Worm (Caenorhabditis elegans): Measurements from ENCODE around the gene twk-6.
A peak's percentile ranks its signal among the peaks of the same experiment; 100 is the strongest.

The twk-6 gene

ce11 chrIII:4693281-4693680, 49.4 kb upstream of the twk-6 start, which contains the start of gene nifk-1 (continued):
- no peak for TF ChIP-seq F10E7.11 (tag; optimal IDR thresholded peaks at IDR 0.05)
- TF ChIP-seq hmg-1.2 (GFP tag; IDR thresholded peaks at IDR 0.05) = no peak; the same call in 1 of the 2 replicates
- TF ChIP-seq somi-1 (GFP tag; optimal IDR thresholded peaks at IDR 0.05) = no peak
- TF ChIP-seq fkh-3 (tag; optimal IDR thresholded peaks at IDR 0.05) = no peak
- TF ChIP-seq lir-1 (GFP tag; conservative IDR thresholded peaks at IDR 0.05) = no peak
- peak; percentile 23 for TF ChIP-seq snpc-3.4 (tag; optimal IDR thresholded peaks at IDR 0.05)
- TF ChIP-seq attf-6 (GFP tag; IDR thresholded peaks at IDR 0.05) = no peak
- TF ChIP-seq F23B12.7 (tag; optimal IDR thresholded peaks at IDR 0.05; ENCODE audit: insufficient read depth) = peak; percentile 57
- TF ChIP-seq C17E4.6 (GFP tag; IDR thresholded peaks at IDR 0.05) = no peak
- TF ChIP-seq K11D2.4 (GFP tag; IDR thresholded peaks at IDR 0.05) = no peak
- peak; percentile 22 for TF ChIP-seq K12H6.12 (tag; optimal IDR thresholded peaks at IDR 0.05)
- TF ChIP-seq B0035.1 (tag; optimal IDR thresholded peaks at IDR 0.05) = no peak
- no peak for TF ChIP-seq mes-4 (tag; optimal IDR thresholded peaks at IDR 0.05)
- peak; percentile 7 for TF ChIP-seq ZK185.1 (tag; optimal IDR thresholded peaks at IDR 0.05; ENCODE audit: poor library complexity, severe bottlenecking)
- TF ChIP-seq Y56A3A.18 (GFP tag; IDR thresholded peaks at IDR 0.05) = no peak
- no peak for TF ChIP-seq madf-10 (tag; optimal IDR thresholded peaks at IDR 0.05)
- no peak for TF ChIP-seq F22D6.2 (tag; optimal IDR thresholded peaks at IDR 0.05)
- no peak for TF ChIP-seq egrh-3 (GFP tag; IDR thresholded peaks at IDR 0.05)
- TF ChIP-seq ztf-26 (tag; optimal IDR thresholded peaks at IDR 0.05) = no peak
- TF ChIP-seq Y95B8A.8 (GFP tag; IDR thresholded peaks at IDR 0.05) = no peak
- no peak for TF ChIP-seq mxl-1 (tag; optimal IDR thresholded peaks at IDR 0.05)
- no peak for TF ChIP-seq ceh-100 (GFP tag; IDR thresholded peaks at IDR 0.05)
- TF ChIP-seq zim-3 (tag; optimal IDR thresholded peaks at IDR 0.05) = no peak
- no peak for TF ChIP-seq ceh-58 (GFP tag; IDR thresholded peaks at IDR 0.05)
- TF ChIP-seq gei-17 (GFP tag; optimal IDR thresholded peaks at IDR 0.05) = no peak
- no peak for TF ChIP-seq F37B4.10 (GFP tag; IDR thresholded peaks at IDR 0.05)
- no peak for TF ChIP-seq ztf-3 (GFP tag; optimal IDR thresholded peaks at IDR 0.05)
- no peak for TF ChIP-seq F57C9.4 (tag; optimal IDR thresholded peaks at IDR 0.05)
- no peak for TF ChIP-seq pha-4 (tag; optimal IDR thresholded peaks at IDR 0.05)
- TF ChIP-seq B0336.3 (GFP tag; IDR thresholded peaks at IDR 0.05) = 0 out of 2 replicates have a peak, but pooled peaks have one; percentile 28
- TF ChIP-seq lsl-1 (GFP tag; optimal IDR thresholded peaks at IDR 0.05) = peak; percentile 66
- TF ChIP-seq nfya-1 (tag; optimal IDR thresholded peaks at IDR 0.05; ENCODE audit: borderline replicate concordance, insufficient read depth) = no peak
- peak; percentile 84 for TF ChIP-seq dox-1 (GFP tag; IDR thresholded peaks at IDR 0.05)
- no peak for TF ChIP-seq egl-18 (GFP tag; IDR thresholded peaks at IDR 0.05)

ce11 chrIII:4693695-4694094, 49.0 kb upstream of the twk-6 start, which contains the start of gene T04A8.8:
T04A8.8 (plus strand) TSS chrIII:4693995.
- TF ChIP-seq B0035.1 (tag; optimal IDR thresholded peaks at IDR 0.05) = no peak
- TF ChIP-seq gei-17 (GFP tag; optimal IDR thresholded peaks at IDR 0.05) = no peak
- no peak for TF ChIP-seq cebp-2 (GFP tag; IDR thresholded peaks at IDR 0.05)
- no peak for TF ChIP-seq lsy-27 (tag; optimal IDR thresholded peaks at IDR 0.05; ENCODE audit: borderline replicate concordance, insufficient read depth)
- no peak for TF ChIP-seq ceh-27 (GFP tag; optimal IDR thresholded peaks at IDR 0.05)
- TF ChIP-seq mcd-1 (GFP tag; IDR thresholded peaks at IDR 0.05) = no peak
- no peak for TF ChIP-seq F23B12.7 (tag; optimal IDR thresholded peaks at IDR 0.05; ENCODE audit: insufficient read depth)
- TF ChIP-seq lin-54 (GFP tag; optimal IDR thresholded peaks at IDR 0.05) = no peak
- TF ChIP-seq aptf-3 (GFP tag; IDR thresholded peaks at IDR 0.05) = no peak
- no peak for TF ChIP-seq madf-6 (GFP tag; IDR thresholded peaks at IDR 0.05)
- TF ChIP-seq nfya-2 (GFP tag; IDR thresholded peaks at IDR 0.05) = no peak
- TF ChIP-seq attf-6 (GFP tag; IDR thresholded peaks at IDR 0.05) = no peak
- no peak for TF ChIP-seq C06A6.2 (GFP tag; conservative IDR thresholded peaks at IDR 0.05)
- no peak for TF ChIP-seq ama-1 (optimal IDR thresholded peaks at IDR 0.05)
- TF ChIP-seq ama-1 (GFP tag; optimal IDR thresholded peaks at IDR 0.05) = no peak
- no peak for TF ChIP-seq dpff-1 (tag; optimal IDR thresholded peaks at IDR 0.05)
- TF ChIP-seq snpc-1.1 (tag; optimal IDR thresholded peaks at IDR 0.05; ENCODE audit: insufficient read depth) = no peak
- no peak for TF ChIP-seq mel-28 (tag; optimal IDR thresholded peaks at IDR 0.05; ENCODE audit: borderline replicate concordance)
- no peak for TF ChIP-seq rcor-1 (GFP tag; IDR thresholded peaks at IDR 0.05)
- no peak for TF ChIP-seq rec-8 (tag; optimal IDR thresholded peaks at IDR 0.05)

Measured in whole organism, young adult.